Worm (Caenorhabditis elegans) whole organism, young adult: Measurements from ENCODE around the gene bas-1.

Source experiments
- B0019.2 ChIP-seq: fragments of 200-800 bp; sonication (Bioruptor generic); conservative IDR thresholded peaks from 2 replicates; pipeline ENCODE4 v1.3.6; 2022; ENCODE audit warnings: missing genetic modification reagents, missing genetic modification characterization, missing compliant biosample characterization
- B0035.1 ChIP-seq: sonication (generic microtip); optimal IDR thresholded peaks from 2 replicates; lab custom pipeline; 2016; ENCODE audit warnings: missing genetic modification characterization, mild to moderate bottlenecking, missing compliant biosample characterization, missing genotype, missing genetic modification reagents
- B0336.3 ChIP-seq: fragments of 200-800 bp; sonication (Bioruptor generic); IDR thresholded peaks from 2 replicates; pipeline ENCODE4 v1.3.6; 2022; ENCODE audit warnings: missing genetic modification characterization, missing compliant biosample characterization
- D2030.7 ChIP-seq: fragments of 200-800 bp; sonication (Bioruptor generic); IDR thresholded peaks from 2 replicates; pipeline ENCODE4 v1.3.6; 2022; ENCODE audit warnings: missing genetic modification reagents, missing genetic modification characterization, missing compliant biosample characterization
- F10E7.11 ChIP-seq: sonication (generic microtip); optimal IDR thresholded peaks from 2 replicates; lab custom pipeline; 2017; ENCODE audit warnings: mild to moderate bottlenecking, missing genetic modification characterization, moderate library complexity, missing compliant biosample characterization
- F22D6.2 ChIP-seq: sonication (generic microtip); optimal IDR thresholded peaks from 2 replicates; lab custom pipeline; 2016; ENCODE audit warnings: mild to moderate bottlenecking, missing genetic modification characterization, missing compliant biosample characterization
- F33H1.4 ChIP-seq: fragments of 200-800 bp; sonication (Bioruptor generic); IDR thresholded peaks from 2 replicates; pipeline ENCODE4 v1.3.6; 2022; ENCODE audit warnings: missing genetic modification reagents, missing genetic modification characterization, missing compliant biosample characterization
- F49E8.2 ChIP-seq: sonication (generic microtip); optimal IDR thresholded peaks from 3 replicates; lab custom pipeline; 2017; ENCODE audit warnings: missing genetic modification characterization, mild to moderate bottlenecking, missing compliant biosample characterization, antibody characterized with exemption, moderate library complexity; ENCODE audit not compliant: insufficient read depth
- F55B11.4 ChIP-seq: sonication (generic microtip); optimal IDR thresholded peaks from 2 replicates; lab custom pipeline; 2016; ENCODE audit warnings: missing compliant biosample characterization, missing genetic modification characterization, borderline replicate concordance; ENCODE audit not compliant: insufficient read depth
- K12H6.12 ChIP-seq: fragments of 200-800 bp; sonication (Bioruptor generic); optimal IDR thresholded peaks from 2 replicates; lab custom pipeline; 2018; ENCODE audit warnings: mild to moderate bottlenecking, missing genetic modification characterization, missing compliant biosample characterization
- aptf-2 ChIP-seq: fragments of 200-800 bp; sonication (Bioruptor generic); conservative IDR thresholded peaks from 2 replicates; pipeline ENCODE4 v1.3.6; 2022; ENCODE audit warnings: missing genetic modification reagents, missing genetic modification characterization, missing compliant biosample characterization
- attf-3 ChIP-seq: fragments of 200-800 bp; sonication (Bioruptor generic); conservative IDR thresholded peaks from 2 replicates; pipeline ENCODE4 v1.3.6; 2022; ENCODE audit warnings: missing genetic modification reagents, missing genetic modification characterization, missing compliant biosample characterization
- ceh-40 ChIP-seq: fragments of 200-800 bp; sonication (Bioruptor generic); IDR thresholded peaks from 2 replicates; pipeline ENCODE4 v1.3.6; 2022; ENCODE audit warnings: missing genetic modification characterization, missing compliant biosample characterization
- ceh-91 ChIP-seq: fragments of 200-800 bp; sonication (Bioruptor generic); IDR thresholded peaks from 2 replicates; pipeline ENCODE4 v1.3.6; 2022; ENCODE audit warnings: missing genetic modification reagents, missing genetic modification characterization, missing compliant biosample characterization
- dpl-1 ChIP-seq: fragments of 150-350 bp; optimal IDR thresholded peaks from 2 replicates; lab custom pipeline; 2014; ENCODE audit warnings: missing biosample characterization, missing genetic modification reagents, missing genetic modification characterization
- efl-1 ChIP-seq: fragments of 150-350 bp; optimal IDR thresholded peaks from 2 replicates; lab custom pipeline; 2014; ENCODE audit warnings: missing biosample characterization, missing genetic modification reagents, missing genetic modification characterization
- fkh-3 ChIP-seq: sonication (generic microtip); optimal IDR thresholded peaks from 2 replicates; lab custom pipeline; 2016; ENCODE audit warnings: mild to moderate bottlenecking, missing genetic modification characterization, missing compliant biosample characterization
- gei-17 ChIP-seq: fragments of 200-800 bp; sonication (Bioruptor generic); optimal IDR thresholded peaks from 2 replicates; lab custom pipeline; 2018; ENCODE audit warnings: mild to moderate bottlenecking, missing genetic modification characterization, missing compliant biosample characterization
- hlh-12 ChIP-seq: sonication (generic microtip); optimal IDR thresholded peaks from 2 replicates; lab custom pipeline; 2016; ENCODE audit warnings: missing genetic modification characterization, missing compliant biosample characterization
- hmg-1.2 ChIP-seq: fragments of 200-800 bp; sonication (Bioruptor generic); IDR thresholded peaks from 2 replicates; pipeline ENCODE4 v1.3.6; 2022; ENCODE audit warnings: missing genetic modification reagents, missing genetic modification characterization, missing compliant biosample characterization
- hsf-1 ChIP-seq: fragments of 200-800 bp; sonication (Bioruptor generic); IDR thresholded peaks from 2 replicates; pipeline ENCODE4 v1.3.6; 2022; ENCODE audit warnings: missing genetic modification reagents, missing genetic modification characterization, missing compliant biosample characterization
- lin-54 ChIP-seq: fragments of 200-800 bp; sonication (Bioruptor generic); optimal IDR thresholded peaks from 2 replicates; lab custom pipeline; 2018; ENCODE audit warnings: mild to moderate bottlenecking, missing genetic modification characterization, missing compliant biosample characterization
- lir-1 ChIP-seq: fragments of 200-800 bp; sonication (Bioruptor generic); conservative IDR thresholded peaks from 2 replicates; pipeline ENCODE4 v1.3.6; 2022; ENCODE audit warnings: missing genetic modification reagents, missing genetic modification characterization, missing compliant biosample characterization
- lsl-1 ChIP-seq: fragments of 200-800 bp; sonication (Bioruptor generic); optimal IDR thresholded peaks from 2 replicates; lab custom pipeline; 2018; ENCODE audit warnings: mild to moderate bottlenecking, missing genetic modification characterization, moderate library complexity, missing compliant biosample characterization
- madf-6 ChIP-seq: fragments of 200-800 bp; sonication (Bioruptor generic); IDR thresholded peaks from 2 replicates; pipeline ENCODE4 v1.3.6; 2022; ENCODE audit warnings: missing genetic modification reagents, missing genetic modification characterization, missing compliant biosample characterization
- madf-8 ChIP-seq: fragments of 200-800 bp; sonication (Bioruptor generic); conservative IDR thresholded peaks from 2 replicates; pipeline ENCODE4 v1.3.6; 2022; ENCODE audit warnings: missing genetic modification reagents, missing genetic modification characterization, missing compliant biosample characterization
- nfya-2 ChIP-seq: fragments of 200-800 bp; sonication (Bioruptor generic); IDR thresholded peaks from 2 replicates; pipeline ENCODE4 v1.3.6; 2022; ENCODE audit warnings: missing genetic modification reagents, missing genetic modification characterization, missing compliant biosample characterization
- pbrm-1 ChIP-seq: fragments of 200-800 bp; sonication (Bioruptor generic); IDR thresholded peaks from 2 replicates; pipeline ENCODE4 v1.3.6; 2022; ENCODE audit warnings: missing genetic modification reagents, missing genetic modification characterization, missing compliant biosample characterization
- pha-4 ChIP-seq: fragments of 150-350 bp; sonication (generic microtip); optimal IDR thresholded peaks from 2 replicates; lab custom pipeline; 2014; ENCODE audit warnings: missing biosample characterization, missing genetic modification reagents, missing genetic modification characterization
- rec-8 ChIP-seq, 2 experiments: sonication (generic microtip); optimal IDR thresholded peaks; 2 replicates each; lab custom pipeline; 2016; ENCODE audit warnings: mild to moderate bottlenecking in 2 of 2, missing genetic modification characterization in 2 of 2, missing genetic modification reagents in 2 of 2, missing genotype in 2 of 2, missing biosample characterization in 1 of 2, missing compliant biosample characterization in 1 of 2, moderate library complexity in 1 of 2
- repo-1 ChIP-seq: sonication (generic microtip); optimal IDR thresholded peaks from 2 replicates; lab custom pipeline; 2017; ENCODE audit warnings: mild to moderate bottlenecking, missing genetic modification characterization, missing compliant biosample characterization
- sea-2 ChIP-seq: fragments of 200-800 bp; sonication (Bioruptor generic); IDR thresholded peaks from 2 replicates; pipeline ENCODE4 v1.3.6; 2022; ENCODE audit warnings: missing genetic modification characterization, missing compliant biosample characterization
- snpc-1.3 ChIP-seq: sonication (generic microtip); optimal IDR thresholded peaks from 2 replicates; lab custom pipeline; 2017; ENCODE audit warnings: missing genetic modification characterization, mild to moderate bottlenecking, missing compliant biosample characterization, antibody characterized with exemption, moderate library complexity, missing genotype, missing genetic modification reagents; ENCODE audit not compliant: insufficient read depth
- somi-1 ChIP-seq: fragments of 200-800 bp; sonication (Bioruptor generic); optimal IDR thresholded peaks from 2 replicates; lab custom pipeline; 2018; ENCODE audit warnings: mild to moderate bottlenecking, missing genetic modification characterization, missing compliant biosample characterization
- sptf-2 ChIP-seq: fragments of 200-800 bp; sonication (Bioruptor generic); optimal IDR thresholded peaks from 2 replicates; lab custom pipeline; 2018; ENCODE audit warnings: mild to moderate bottlenecking, missing genetic modification characterization, missing compliant biosample characterization
- unc-62 ChIP-seq: fragments of 150-350 bp; optimal IDR thresholded peaks from 2 replicates; lab custom pipeline; 2014; ENCODE audit warnings: missing biosample characterization, missing genetic modification reagents, missing genetic modification characterization
- xnd-1 ChIP-seq: sonication (generic microtip); optimal IDR thresholded peaks from 2 replicates; lab custom pipeline; 2016; ENCODE audit warnings: missing genotype, missing genetic modification reagents, missing genetic modification characterization, missing compliant biosample characterization
- zim-3 ChIP-seq: sonication (generic microtip); optimal IDR thresholded peaks from 2 replicates; lab custom pipeline; 2017; ENCODE audit warnings: mild to moderate bottlenecking, missing genetic modification characterization, moderate library complexity, missing compliant biosample characterization

The bas-1 gene

DNA sequence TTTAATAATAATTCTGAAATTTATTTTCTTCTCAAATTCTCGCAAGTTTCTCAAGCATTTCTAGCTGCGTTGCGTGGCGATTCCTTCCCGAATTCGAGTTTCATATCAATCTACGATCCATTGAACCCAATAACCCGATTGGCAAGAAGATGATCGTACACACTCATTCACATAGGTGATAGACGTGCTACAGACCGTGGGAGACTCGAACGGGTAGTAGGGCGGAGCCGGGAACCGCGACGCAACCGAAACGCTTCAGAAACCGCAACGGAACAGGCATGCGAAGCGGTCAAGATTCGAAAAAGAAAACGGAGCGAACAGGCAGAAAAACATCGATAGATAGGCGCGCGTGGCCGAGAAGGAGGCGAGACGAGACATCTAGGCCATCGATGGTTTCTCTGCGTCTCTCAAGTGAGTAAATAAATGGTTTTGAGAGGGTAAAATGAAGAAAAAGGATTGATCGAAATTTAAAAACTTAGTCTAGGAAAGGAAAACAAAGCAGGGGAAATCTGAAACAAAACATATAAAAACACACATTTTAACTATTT, 8.6 kb upstream of the bas-1 start, which contains the start of gene madf-11 (continued):
- TF ChIP-seq fkh-3 (no peak), gei-17 (GFP tag; lab: Kevin White, UChicago) (no peak), sea-2 (GFP tag; lab: Robert Waterston, UW) (no peak), pha-4 (peak; percentile 19), zim-3 (tag; lab: Kevin White, UChicago) (no peak), sptf-2 (GFP tag; lab: Kevin White, UChicago) (no peak), ceh-40 (GFP tag; lab: Robert Waterston, UW) (no peak), pbrm-1 (GFP tag; lab: Robert Waterston, UW) (no peak), rec-8 (tag; optimal IDR thresholded peaks at IDR 0.05; lab: Kevin White, UChicago) (no peak), unc-62 (GFP tag; lab: Kevin White, UChicago) (no peak), B0019.2 (no peak), K12H6.12 (tag; lab: Kevin White, UChicago) (peak; percentile 62), hlh-12 (tag; lab: Kevin White, UChicago) (no peak), lir-1 (GFP tag; lab: Robert Waterston, UW) (no peak), madf-6 (GFP tag; lab: Robert Waterston, UW) (no peak), somi-1 (GFP tag; lab: Kevin White, UChicago) (no peak), F10E7.11 (tag; lab: Kevin White, UChicago) (no peak), hmg-1.2 (peak; percentile 57; the same call in 1 of the 2 replicates), madf-8 (no peak), B0336.3 (GFP tag; lab: Robert Waterston, UW) (no peak)

DNA sequence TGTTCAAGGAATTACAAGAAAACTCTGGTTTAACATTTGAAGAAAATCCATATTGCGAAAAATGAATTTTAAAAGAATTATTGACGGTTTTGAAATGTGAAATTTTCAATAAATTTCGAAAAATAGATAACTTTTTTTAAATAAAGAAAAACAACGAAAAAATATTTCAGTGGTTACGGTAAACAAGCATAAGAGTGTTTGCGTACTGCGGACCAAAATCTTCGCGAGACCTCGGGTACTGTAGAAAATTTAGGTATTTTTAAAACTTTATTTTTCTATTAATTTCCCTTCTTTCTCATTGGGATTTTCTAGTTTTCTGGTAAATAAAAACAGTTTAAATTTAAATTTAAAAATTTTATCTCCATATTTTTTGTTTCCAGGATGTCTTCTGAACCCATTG, 8.0 kb upstream of the bas-1 start, which contains the start of gene xnd-1:
xnd-1 (plus strand) TSS at position 381 of the 400 bp plus-strand sequence.
- TF ChIP-seq lin-54 (GFP tag; lab: Kevin White, UChicago), result peak; percentile 46
- no peak for TF ChIP-seq xnd-1 (tag; lab: Kevin White, UChicago)
- TF ChIP-seq F33H1.4 (GFP tag; lab: Robert Waterston, UW), result peak; percentile 82
- no peak for TF ChIP-seq nfya-2
- TF ChIP-seq F22D6.2 (tag; lab: Kevin White, UChicago), result no peak
- peak; percentile 43; the same call in 1 of the 2 replicates for TF ChIP-seq D2030.7 (GFP tag; lab: Robert Waterston, UW)
- no peak for TF ChIP-seq F55B11.4
- TF ChIP-seq repo-1 (tag; lab: Kevin White, UChicago), result no peak
- no peak for TF ChIP-seq hsf-1 (GFP tag; lab: Robert Waterston, UW)
- TF ChIP-seq madf-8, result 0 out of 2 replicates have a peak, but pooled peaks have one; percentile 36
- TF ChIP-seq aptf-2 (GFP tag; lab: Robert Waterston, UW), result no peak
- no peak for TF ChIP-seq B0035.1 (tag; lab: Kevin White, UChicago)
- TF ChIP-seq efl-1 (GFP tag; lab: Kevin White, UChicago), result peak; percentile 41
- peak; percentile 52 for TF ChIP-seq ceh-91
- peak; percentile 19 for TF ChIP-seq dpl-1
- TF ChIP-seq madf-6 (GFP tag; lab: Robert Waterston, UW), result peak; percentile 69
- TF ChIP-seq B0019.2, result peak; percentile 54; the same call in 1 of the 2 replicates
- peak; percentile 57 for TF ChIP-seq snpc-1.3
- no peak for TF ChIP-seq attf-3 (GFP tag; lab: Robert Waterston, UW)
- peak; percentile 48 for TF ChIP-seq F49E8.2 (tag; lab: Kevin White, UChicago)
- TF ChIP-seq lsl-1 (GFP tag; lab: Kevin White, UChicago), result peak; percentile 95
- TF ChIP-seq B0336.3 (GFP tag; lab: Robert Waterston, UW), result no peak
- TF ChIP-seq, all 124 proteins: peak for 12
